Worm (Caenorhabditis elegans): Measurements from ENCODE around the gene clec-215.

DNA sequence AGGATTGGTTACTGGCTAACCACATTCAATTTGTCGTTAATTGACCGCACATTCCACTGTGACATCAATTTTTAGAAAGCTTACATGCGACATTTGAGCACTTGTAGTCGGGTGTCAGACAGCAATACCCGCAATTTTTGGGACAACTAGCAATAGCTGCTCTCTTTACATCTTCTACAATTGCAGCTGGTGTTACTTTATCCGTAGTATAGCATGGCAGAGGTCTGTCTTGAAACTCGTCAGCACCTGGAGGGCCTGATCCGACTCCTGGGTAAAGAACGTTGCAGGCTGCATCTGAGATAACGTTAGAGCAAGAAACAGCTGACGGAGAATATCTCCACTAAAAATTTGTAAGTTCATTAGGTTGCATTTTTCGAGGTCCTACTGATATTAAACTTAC is 27.2 kb downstream of the clec-215 start:
- TF ChIP-seq lin-13 (GFP tag; optimal IDR thresholded peaks at IDR 0.05) (no peak), C34F6.9 (tag; optimal IDR thresholded peaks at IDR 0.05) (no peak), skn-1 (tag; optimal IDR thresholded peaks at IDR 0.05) (no peak), lin-39 (tag; optimal IDR thresholded peaks at IDR 0.05) (no peak), snpc-4 (tag; optimal IDR thresholded peaks at IDR 0.05) (no peak), elt-1 (tag; optimal IDR thresholded peaks at IDR 0.05) (no peak), ztf-11 (tag; optimal IDR thresholded peaks at IDR 0.05) (no peak), blmp-1 (tag; optimal IDR thresholded peaks at IDR 0.05; ENCODE audit: insufficient read depth) (no peak), ama-1 (optimal IDR thresholded peaks at IDR 0.05) (no peak), alr-1 (tag; optimal IDR thresholded peaks at IDR 0.05) (no peak)

Data from whole organism, L2 larva.